Worm (Caenorhabditis elegans): ENCODE results near the gene sta-2.

The sta-2 gene

DNA sequence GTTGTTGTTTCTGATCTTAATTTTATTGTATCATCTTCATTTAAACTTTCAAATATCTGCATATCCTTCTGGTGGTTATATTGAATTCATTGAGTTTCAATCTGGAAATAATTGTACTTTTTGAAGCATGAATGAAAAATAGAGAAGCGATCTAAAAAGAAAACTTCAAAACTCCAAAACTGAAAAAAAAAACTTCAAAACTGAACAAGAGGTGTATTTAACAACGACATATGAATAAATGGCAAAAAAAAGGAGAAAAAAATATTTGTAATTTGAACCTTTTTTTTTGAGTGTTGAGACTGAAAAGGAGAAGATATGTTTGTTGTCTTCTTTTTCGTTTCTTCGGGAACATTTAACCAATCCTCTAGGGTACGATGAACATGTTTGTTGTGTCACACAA, 16.9 kb downstream of the sta-2 start, which contains the start of gene F58E6.11:
TSS of gene F58E6.11 (minus strand) at position 101 of the 400 bp plus-strand sequence.
- TF ChIP-seq snpc-1.2 (GFP tag; IDR thresholded peaks at IDR 0.05) (no peak), D1046.2 (GFP tag; IDR thresholded peaks at IDR 0.05) (no peak), vab-7 (GFP tag; IDR thresholded peaks at IDR 0.05) (no peak), nhr-48 (tag; optimal IDR thresholded peaks at IDR 0.05) (no peak), F44E2.7 (GFP tag; IDR thresholded peaks at IDR 0.05) (no peak)

DNA sequence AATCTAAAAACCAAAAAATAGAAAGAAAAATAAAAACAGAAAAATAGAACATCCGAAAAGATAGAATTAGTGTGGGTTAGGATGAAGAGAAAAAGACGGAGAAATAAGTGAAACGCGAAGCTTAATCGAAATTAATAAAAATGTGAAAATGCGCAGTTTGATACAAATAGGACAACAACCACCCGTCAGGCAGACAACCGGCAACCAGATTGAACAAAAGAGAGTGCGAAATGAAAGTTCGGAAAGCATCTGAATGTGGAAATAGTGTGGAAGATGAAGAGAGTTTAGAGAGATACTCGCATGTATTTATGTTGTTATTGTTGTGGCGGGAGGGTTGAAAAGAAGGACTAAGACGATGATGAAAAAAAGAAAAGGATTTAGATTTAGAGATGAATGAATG, 17.4 kb downstream of the sta-2 start:
- no peak for TF ChIP-seq F37D6.2 (tag; optimal IDR thresholded peaks at IDR 0.05)
- TF ChIP-seq F10B5.3 (tag; optimal IDR thresholded peaks at IDR 0.05) = no peak

DNA sequence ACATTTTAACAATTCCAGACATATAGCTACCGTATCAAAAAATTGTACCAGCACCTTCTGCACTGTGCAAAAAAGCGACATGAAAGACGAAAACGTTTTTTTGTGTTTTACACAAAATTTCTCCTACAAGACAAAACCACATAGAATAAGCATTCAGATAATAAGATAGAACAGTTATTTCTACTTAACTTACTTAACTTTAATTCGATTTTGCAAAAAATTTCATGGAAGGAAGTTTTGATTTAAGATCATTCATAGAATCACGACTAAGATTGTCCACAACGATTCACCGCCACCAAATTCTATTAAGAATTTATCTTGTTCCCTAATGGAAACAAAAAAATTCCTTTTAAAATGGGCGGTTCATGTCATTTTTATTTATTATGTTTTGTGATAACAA, 22.8 kb downstream of the sta-2 start:
- TF ChIP-seq Y48G9A.11 (GFP tag; IDR thresholded peaks at IDR 0.05) = no peak
- TF ChIP-seq zfp-2 (tag; optimal IDR thresholded peaks at IDR 0.05) = no peak
- TF ChIP-seq saeg-2 (GFP tag; IDR thresholded peaks at IDR 0.05) = no peak
- TF ChIP-seq snpc-4 (tag; optimal IDR thresholded peaks at IDR 0.05) = no peak
- no peak for TF ChIP-seq nhr-77 (tag; optimal IDR thresholded peaks at IDR 0.05)
- no peak for TF ChIP-seq tag-97 (GFP tag; IDR thresholded peaks at IDR 0.05)
- no peak for TF ChIP-seq zip-2 (tag; optimal IDR thresholded peaks at IDR 0.05)

DNA sequence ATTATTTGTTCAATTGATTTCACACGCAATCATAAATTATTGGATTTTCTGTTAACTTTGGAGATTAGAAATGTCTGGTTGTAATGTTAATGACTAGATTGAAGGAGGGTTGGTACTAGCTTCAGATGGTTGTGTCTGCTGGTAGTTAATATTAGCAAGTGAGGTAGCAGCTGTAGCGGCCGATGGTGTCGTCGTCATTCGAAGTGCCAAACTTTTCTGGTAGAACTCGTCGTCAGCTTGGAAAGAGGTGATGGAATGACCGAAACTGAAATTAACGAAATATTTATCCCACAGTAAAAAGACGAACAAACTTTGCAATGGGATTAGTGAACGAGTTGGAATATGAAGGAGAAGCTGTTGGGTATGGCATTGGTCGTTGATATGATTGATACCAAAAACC, 23.5 kb downstream of the sta-2 start:
- TF ChIP-seq unc-62 (GFP tag; optimal IDR thresholded peaks at IDR 0.05 in 1 of 2) (peak in 1 of 2 experiments; percentile 97), unc-62 (tag; optimal IDR thresholded peaks at IDR 0.05) (no peak), gei-8 (GFP tag; optimal IDR thresholded peaks at IDR 0.05) (no peak), zag-1 (tag; optimal IDR thresholded peaks at IDR 0.05) (no peak)

DNA sequence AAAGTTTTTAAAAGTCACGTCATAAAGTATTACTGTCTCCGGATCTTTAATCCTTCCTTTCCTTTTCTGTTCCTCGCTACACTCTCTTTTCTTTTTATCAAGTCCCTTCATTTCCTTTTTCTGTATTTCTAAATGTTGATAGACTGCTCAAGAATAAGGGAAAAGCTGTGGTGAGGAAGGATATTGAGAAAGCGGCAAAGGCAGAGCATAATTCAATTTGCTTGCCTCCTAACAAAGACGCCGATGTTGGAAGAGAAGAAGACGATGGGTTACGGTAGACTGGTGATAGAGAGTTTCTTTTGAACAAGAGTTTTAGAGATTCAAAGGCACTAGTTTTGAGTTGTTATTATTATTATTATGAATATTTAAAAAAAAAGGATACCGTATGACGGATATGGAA, 24.6 kb downstream of the sta-2 start:
- TF ChIP-seq tag-97 (GFP tag; IDR thresholded peaks at IDR 0.05) = no peak
- TF ChIP-seq ceh-32 (tag; optimal IDR thresholded peaks at IDR 0.05; ENCODE audit: poor library complexity) = peak; percentile 14
- TF ChIP-seq gei-8 (GFP tag; optimal IDR thresholded peaks at IDR 0.05) = no peak
- no peak for TF ChIP-seq F10B5.3 (tag; optimal IDR thresholded peaks at IDR 0.05)
- no peak; the same call in 1 of the 2 replicates for TF ChIP-seq ctbp-1 (GFP tag; IDR thresholded peaks at IDR 0.05)
- no peak for TF ChIP-seq mxl-3 (GFP tag; optimal IDR thresholded peaks at IDR 0.05)
- no peak for TF ChIP-seq nhr-42 (GFP tag; IDR thresholded peaks at IDR 0.05)
- TF ChIP-seq lsy-2 (tag; optimal IDR thresholded peaks at IDR 0.05) = peak; percentile 6 to 83
- TF ChIP-seq ces-1 (GFP tag; optimal IDR thresholded peaks at IDR 0.05) = peak; percentile 100
- no peak for TF ChIP-seq nhr-237 (tag; optimal IDR thresholded peaks at IDR 0.05)
- TF ChIP-seq rbr-2 (tag; optimal IDR thresholded peaks at IDR 0.05) = peak; percentile 22
- TF ChIP-seq sdz-12 (GFP tag; optimal IDR thresholded peaks at IDR 0.05) = no peak
- TF ChIP-seq mdt-29 (GFP tag; IDR thresholded peaks at IDR 0.05) = no peak
- no peak for TF ChIP-seq ceh-44 (GFP tag; IDR thresholded peaks at IDR 0.05)
- TF ChIP-seq duxl-1 (tag; optimal IDR thresholded peaks at IDR 0.05; ENCODE audit: poor library complexity) = no peak
- peak; percentile 97 for TF ChIP-seq fkh-10 (GFP tag; optimal IDR thresholded peaks at IDR 0.05)
- no peak for TF ChIP-seq unc-130 (GFP tag; optimal IDR thresholded peaks at IDR 0.05)
- peak; percentile 71 for TF ChIP-seq aha-1 (tag)
- TF ChIP-seq R02D3.7 (tag; optimal IDR thresholded peaks at IDR 0.05) = no peak
- no peak for TF ChIP-seq vab-7 (GFP tag; IDR thresholded peaks at IDR 0.05)

DNA sequence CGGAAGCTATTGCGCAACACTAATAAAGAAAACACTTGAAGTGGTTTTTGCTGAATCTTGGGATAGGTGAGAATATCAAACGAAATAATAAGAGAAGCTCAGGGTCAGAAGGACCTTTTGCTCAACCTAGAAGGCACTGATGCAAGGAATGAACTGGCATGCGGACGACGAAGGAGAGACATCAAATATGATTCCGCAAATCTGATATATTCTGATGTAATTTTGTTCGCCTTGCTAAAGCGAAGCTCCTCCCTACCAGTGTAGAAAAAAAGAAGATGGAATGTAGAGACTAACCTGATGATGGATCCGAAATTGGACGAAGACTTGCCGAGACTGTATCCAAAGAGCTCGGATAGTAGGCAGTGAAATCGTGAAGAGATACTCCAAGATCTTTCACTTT, 26.9 kb downstream of the sta-2 start:
- TF ChIP-seq ctbp-1 (GFP tag; IDR thresholded peaks at IDR 0.05) = peak; percentile 68
- peak; percentile 96 for TF ChIP-seq ces-1 (GFP tag; optimal IDR thresholded peaks at IDR 0.05)
- TF ChIP-seq fkh-10 (GFP tag; optimal IDR thresholded peaks at IDR 0.05) = peak; percentile 30
- no peak for TF ChIP-seq lim-7 (GFP tag; IDR thresholded peaks at IDR 0.05)
- no peak for TF ChIP-seq cey-2 (tag; optimal IDR thresholded peaks at IDR 0.05; ENCODE audit: borderline replicate concordance, insufficient read depth)
- no peak for TF ChIP-seq mxl-2 (GFP tag; conservative IDR thresholded peaks at IDR 0.05)
- TF ChIP-seq nhr-28 (tag; optimal IDR thresholded peaks at IDR 0.05) = no peak

Measured in whole organism, L4 larva.